Worm (Caenorhabditis elegans): ENCODE measurements around the gene srx-19.

srx-19 gene

DNA sequence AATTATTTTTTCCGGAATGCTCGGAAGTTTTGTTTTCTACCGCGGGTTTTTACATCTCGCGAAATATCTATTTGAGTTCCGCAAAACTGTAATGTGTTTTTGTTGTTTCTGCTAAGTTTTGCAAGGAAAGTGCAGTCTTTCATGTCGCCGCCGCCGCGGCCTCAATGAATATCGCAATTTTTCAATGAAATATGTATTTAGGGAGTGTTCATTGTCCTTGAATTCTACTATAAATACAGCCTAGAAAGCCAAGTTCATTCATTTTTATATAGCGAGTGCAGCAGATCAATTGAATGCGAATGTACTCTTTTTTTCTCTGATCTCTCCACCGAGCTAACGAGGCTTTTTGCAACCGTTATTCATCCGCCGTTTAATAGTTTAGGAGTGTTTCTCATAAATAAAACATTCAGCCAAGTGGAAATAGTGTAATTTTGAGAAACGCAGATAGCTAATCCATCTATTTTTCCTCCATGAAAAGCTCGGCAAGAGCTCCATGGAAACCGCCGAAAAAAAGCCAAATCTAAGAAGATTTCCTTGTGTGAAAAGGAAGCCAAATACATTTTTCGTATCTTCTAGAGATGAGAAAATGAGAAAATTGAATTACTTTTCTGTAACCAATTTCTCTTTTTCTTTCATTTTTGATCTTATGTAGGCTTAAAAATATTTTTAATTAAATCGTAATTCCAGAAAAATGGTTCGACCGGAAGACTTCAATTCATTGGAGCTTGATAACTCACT lies 40.0 kb downstream of the srx-19 start, which contains the start of gene T22D1.3:
TSS of gene T22D1.3 (plus strand) at position 688 of the 738 bp plus-strand sequence.
- TF ChIP-seq W03F9.2 (tag; optimal IDR thresholded peaks at IDR 0.05) (no peak), dao-5 (tag; optimal IDR thresholded peaks at IDR 0.05) (no peak)

ce11 chrIV:6916831-6917230 lies 43.8 kb downstream of the srx-19 start:
- no peak for TF ChIP-seq W03F9.2 (tag; optimal IDR thresholded peaks at IDR 0.05)
- no peak for TF ChIP-seq dao-5 (tag; optimal IDR thresholded peaks at IDR 0.05)
- no peak for TF ChIP-seq him-1 (tag; optimal IDR thresholded peaks at IDR 0.05)

DNA sequence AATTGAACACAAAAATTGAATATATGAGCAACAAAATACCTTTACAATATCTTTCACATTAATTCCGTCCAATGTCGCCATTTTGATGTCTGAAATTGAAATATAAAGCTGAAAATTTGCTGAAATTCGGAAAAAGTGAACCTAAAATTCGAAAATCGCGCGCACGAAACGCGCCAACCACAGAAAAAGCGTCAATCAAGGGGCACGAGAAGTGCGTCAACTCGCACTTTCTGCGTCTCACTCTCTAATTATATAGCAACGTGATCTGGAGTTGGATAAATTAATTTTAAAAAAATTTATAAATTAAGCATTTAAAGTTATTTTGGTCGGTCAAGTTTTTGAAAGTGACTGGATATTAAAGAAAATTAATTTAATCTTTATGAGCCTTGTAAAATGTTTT lies 46.3 kb downstream of the srx-19 start, which contains the start of gene ruvb-2:
TSS of gene ruvb-2 (minus strand) at position 89 of the 400 bp plus-strand sequence.
- TF ChIP-seq dao-5 (tag; optimal IDR thresholded peaks at IDR 0.05), result no peak
- TF ChIP-seq W03F9.2 (tag; optimal IDR thresholded peaks at IDR 0.05), result peak; percentile 92
- peak; percentile 30 for TF ChIP-seq him-1 (tag; optimal IDR thresholded peaks at IDR 0.05)

- TF ChIP-seq W03F9.2 (tag; optimal IDR thresholded peaks at IDR 0.05) (no peak), him-1 (tag; optimal IDR thresholded peaks at IDR 0.05) (no peak), dao-5 (tag; optimal IDR thresholded peaks at IDR 0.05) (no peak)
Observed at ce11 chrIV:6920063-6920462, 47.0 kb downstream of the srx-19 start, which contains the start of gene T22D1.18. T22D1.18 (minus strand) TSS chrIV:6920163.

- TF ChIP-seq him-1 (tag; optimal IDR thresholded peaks at IDR 0.05), result no peak
- no peak for TF ChIP-seq dao-5 (tag; optimal IDR thresholded peaks at IDR 0.05)
- no peak for TF ChIP-seq W03F9.2 (tag; optimal IDR thresholded peaks at IDR 0.05)
Observed at ce11 chrIV:6923070-6923469, 50.0 kb downstream of the srx-19 start, which contains the start of gene T22D1.1. T22D1.1 (plus strand) TSS chrIV:6923370.

Measured in whole organism, L4/young adult.